Worm (Caenorhabditis elegans) whole organism, mixed stage, embryonic: ENCODE data around the gene C49G7.12.

Source experiments
- M03D4.4 ChIP-seq: sonication (generic microtip); optimal IDR thresholded peaks from 2 replicates; lab custom pipeline; 2017; ENCODE audit warnings: mild to moderate bottlenecking, missing genetic modification characterization, missing compliant biosample characterization
- bed-3 ChIP-seq: fragments of 200-800 bp; sonication (Bioruptor generic); optimal IDR thresholded peaks from 3 replicates; lab custom pipeline; 2018; ENCODE audit warnings: mild to moderate bottlenecking, missing genetic modification characterization, moderate library complexity, missing compliant biosample characterization
- blmp-1 ChIP-seq: fragments of 150-350 bp; optimal IDR thresholded peaks from 2 replicates; lab custom pipeline; 2014; ENCODE audit warnings: missing biosample characterization, missing genetic modification characterization
- ceh-39 ChIP-seq: fragments of 150-350 bp; optimal IDR thresholded peaks from 2 replicates; lab custom pipeline; 2014; ENCODE audit warnings: missing biosample characterization, missing genetic modification characterization
- ceh-43 ChIP-seq: fragments of 200-800 bp; sonication (Bioruptor generic); optimal IDR thresholded peaks from 2 replicates; lab custom pipeline; 2018; ENCODE audit warnings: mild to moderate bottlenecking, missing genetic modification characterization, moderate library complexity, missing compliant biosample characterization
- ceh-83 ChIP-seq: fragments of 200-800 bp; sonication (Bioruptor generic); optimal IDR thresholded peaks from 2 replicates; lab custom pipeline; 2018; ENCODE audit warnings: mild to moderate bottlenecking, missing genetic modification characterization, missing compliant biosample characterization
- ces-1 ChIP-seq: fragments of 150-350 bp; optimal IDR thresholded peaks from 2 replicates; lab custom pipeline; 2014; ENCODE audit warnings: missing biosample characterization, missing genetic modification reagents, missing genetic modification characterization
- cnd-1 ChIP-seq: fragments of 200-800 bp; sonication (Bioruptor generic); optimal IDR thresholded peaks from 2 replicates; lab custom pipeline; 2018; ENCODE audit warnings: mild to moderate bottlenecking, missing genetic modification characterization, missing compliant biosample characterization
- drap-1 ChIP-seq: fragments of 200-800 bp; sonication (Bioruptor generic); optimal IDR thresholded peaks from 3 replicates; lab custom pipeline; 2018; ENCODE audit warnings: mild to moderate bottlenecking, missing genetic modification characterization, missing compliant biosample characterization
- elt-1 ChIP-seq: sonication (generic microtip); optimal IDR thresholded peaks from 2 replicates; lab custom pipeline; 2017; ENCODE audit warnings: missing genetic modification characterization, mild to moderate bottlenecking, missing compliant biosample characterization, antibody characterized with exemption, moderate library complexity, borderline replicate concordance; ENCODE audit not compliant: insufficient read depth
- flh-1 ChIP-seq: fragments of 200-800 bp; sonication (Bioruptor generic); optimal IDR thresholded peaks from 2 replicates; lab custom pipeline; 2018; ENCODE audit warnings: mild to moderate bottlenecking, missing genetic modification characterization, moderate library complexity, missing compliant biosample characterization
- hlh-1 ChIP-seq: fragments of 150-350 bp; optimal IDR thresholded peaks from 2 replicates; lab custom pipeline; 2014; ENCODE audit warnings: missing biosample characterization, missing genetic modification reagents, missing genetic modification characterization
- lin-13 ChIP-seq: fragments of 150-350 bp; optimal IDR thresholded peaks from 2 replicates; lab custom pipeline; 2014; ENCODE audit warnings: missing biosample characterization, missing genetic modification characterization
- lin-32 ChIP-seq: fragments of 200-800 bp; sonication (Bioruptor generic); optimal IDR thresholded peaks from 2 replicates; lab custom pipeline; 2018; ENCODE audit warnings: mild to moderate bottlenecking, missing genetic modification characterization, missing compliant biosample characterization
- lsy-2 ChIP-seq: fragments of 150-350 bp; optimal IDR thresholded peaks from 2 replicates; lab custom pipeline; 2014; ENCODE audit warnings: missing biosample characterization, missing genetic modification characterization
- mab-5 ChIP-seq: fragments of 150-350 bp; optimal IDR thresholded peaks from 2 replicates; lab custom pipeline; 2014; ENCODE audit warnings: missing biosample characterization, missing genetic modification characterization
- mep-1 ChIP-seq: fragments of 150-350 bp; optimal IDR thresholded peaks from 2 replicates; lab custom pipeline; 2017; ENCODE audit warnings: missing biosample characterization, missing genetic modification reagents, missing genetic modification characterization, inconsistent platforms
- mls-2 ChIP-seq: sonication (generic microtip); optimal IDR thresholded peaks from 2 replicates; lab custom pipeline; 2016; ENCODE audit warnings: mild to moderate bottlenecking, missing genetic modification characterization, moderate library complexity, missing compliant biosample characterization
- nhr-12 ChIP-seq: fragments of 150-350 bp; optimal IDR thresholded peaks from 2 replicates; lab custom pipeline; 2014; ENCODE audit warnings: missing biosample characterization, missing genetic modification characterization
- nhr-2 ChIP-seq: fragments of 150-350 bp; optimal IDR thresholded peaks from 2 replicates; lab custom pipeline; 2014; ENCODE audit warnings: missing biosample characterization, missing genetic modification characterization
- nhr-237 ChIP-seq: fragments of 150-350 bp; optimal IDR thresholded peaks from 2 replicates; lab custom pipeline; 2014; ENCODE audit warnings: missing biosample characterization, missing genetic modification characterization
- nhr-28 ChIP-seq: fragments of 150-350 bp; optimal IDR thresholded peaks from 2 replicates; lab custom pipeline; 2014; ENCODE audit warnings: missing biosample characterization, missing genetic modification characterization
- nhr-76 ChIP-seq: sonication (generic microtip); optimal IDR thresholded peaks from 2 replicates; lab custom pipeline; 2017; ENCODE audit warnings: missing biosample characterization, missing genetic modification characterization
- pha-4 ChIP-seq: fragments of 150-350 bp; optimal IDR thresholded peaks from 2 replicates; lab custom pipeline; 2018; ENCODE audit warnings: missing biosample characterization, missing genetic modification reagents, missing genetic modification characterization
- sem-2 ChIP-seq: fragments of 200-800 bp; sonication (Bioruptor generic); optimal IDR thresholded peaks from 2 replicates; lab custom pipeline; 2018; ENCODE audit warnings: mild to moderate bottlenecking, missing genetic modification characterization, missing compliant biosample characterization
- snpc-4 ChIP-seq: fragments of 150-350 bp; optimal IDR thresholded peaks from 2 replicates; lab custom pipeline; 2014; ENCODE audit warnings: missing biosample characterization, missing genetic modification characterization
- sptf-1 ChIP-seq: sonication (generic microtip); optimal IDR thresholded peaks from 2 replicates; lab custom pipeline; 2017; ENCODE audit warnings: mild to moderate bottlenecking, missing genetic modification characterization, moderate library complexity, missing compliant biosample characterization
- tbx-8 ChIP-seq: fragments of 200-800 bp; sonication (Bioruptor generic); optimal IDR thresholded peaks from 2 replicates; lab custom pipeline; 2018; ENCODE audit warnings: mild to moderate bottlenecking, missing genetic modification characterization, moderate library complexity, missing compliant biosample characterization
- unc-120 ChIP-seq: sonication (generic microtip); optimal IDR thresholded peaks from 2 replicates; lab custom pipeline; 2017; ENCODE audit warnings: missing genetic modification characterization, missing compliant biosample characterization; ENCODE audit not compliant: poor library complexity, severe bottlenecking
- unc-39 ChIP-seq: fragments of 150-350 bp; optimal IDR thresholded peaks from 2 replicates; lab custom pipeline; 2014; ENCODE audit warnings: missing biosample characterization, missing genetic modification characterization
- ztf-11 ChIP-seq: fragments of 150-350 bp; optimal IDR thresholded peaks from 2 replicates; lab custom pipeline; 2014; ENCODE audit warnings: missing biosample characterization, missing genetic modification characterization

C49G7.12 gene

ce11 chrV:4004577-4004976 is 33.6 kb upstream of the C49G7.12 start:
- TF ChIP-seq tbx-8 (GFP tag; lab: Kevin White, UChicago) (no peak), lin-13 (tag; lab: Kevin White, UChicago) (no peak), mep-1 (tag; lab: Kevin White, UChicago) (no peak), ceh-43 (GFP tag; lab: Kevin White, UChicago) (no peak), cnd-1 (tag; lab: Kevin White, UChicago) (no peak), nhr-76 (tag; lab: Kevin White, UChicago) (no peak), elt-1 (tag; lab: Kevin White, UChicago) (no peak), pha-4 (tag; lab: Kevin White, UChicago) (no peak), drap-1 (GFP tag; lab: Kevin White, UChicago) (no peak), lsy-2 (tag; lab: Kevin White, UChicago) (no peak), ceh-83 (GFP tag; lab: Kevin White, UChicago) (no peak), flh-1 (GFP tag; lab: Kevin White, UChicago) (no peak), M03D4.4 (tag; lab: Kevin White, UChicago) (no peak), nhr-237 (tag; lab: Kevin White, UChicago) (no peak), unc-120 (no peak), nhr-2 (tag; lab: Kevin White, UChicago) (no peak), hlh-1 (tag; lab: Kevin White, UChicago) (no peak), sem-2 (no peak), ces-1 (GFP tag; lab: Kevin White, UChicago) (no peak), ztf-11 (tag; lab: Kevin White, UChicago) (no peak)

DNA sequence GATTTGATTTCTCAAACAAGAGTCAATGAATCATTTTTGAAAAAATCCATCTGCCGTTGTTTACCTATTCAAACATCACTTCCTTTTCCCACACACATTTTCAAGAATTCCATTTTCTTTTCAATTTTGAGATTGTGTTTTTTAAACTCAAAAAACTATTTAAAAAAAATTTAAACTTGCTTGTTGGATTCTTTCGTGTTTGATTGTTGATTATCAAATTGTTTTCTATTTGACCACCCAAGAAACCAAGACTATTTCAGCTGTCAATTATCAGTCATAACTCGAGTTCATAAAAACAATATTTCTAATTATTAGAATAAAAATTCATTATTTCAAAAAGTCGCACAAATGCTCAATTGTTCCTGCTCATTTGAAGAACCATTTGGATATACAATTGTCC is 33.0 kb upstream of the C49G7.12 start, which contains the start of gene srh-8:
TSS of gene srh-8 (plus strand) at position 301 of the 400 bp plus-strand sequence.
- TF ChIP-seq unc-120 (no peak), lsy-2 (tag; lab: Kevin White, UChicago) (no peak), ztf-11 (tag; lab: Kevin White, UChicago) (no peak), lin-13 (tag; lab: Kevin White, UChicago) (no peak), flh-1 (GFP tag; lab: Kevin White, UChicago) (no peak)

DNA sequence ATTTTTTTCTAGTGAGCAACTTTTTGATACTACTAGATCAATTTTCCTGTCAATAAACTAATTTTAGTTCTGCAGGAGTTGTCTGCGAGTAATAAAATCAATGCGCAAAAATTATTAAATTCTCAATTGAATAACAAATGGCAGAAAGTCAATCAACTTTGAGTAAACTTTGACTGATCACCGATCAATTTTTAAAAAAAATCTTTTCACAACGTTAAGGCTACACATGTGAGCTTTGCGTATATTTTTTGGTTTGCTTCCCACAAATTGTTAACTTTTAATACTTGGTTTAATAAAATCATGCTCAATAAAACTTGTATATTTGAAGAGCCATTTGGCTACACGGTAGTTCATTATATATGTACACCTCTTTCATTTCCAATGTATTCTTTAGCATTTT is 30.3 kb upstream of the C49G7.12 start, which contains the start of gene srh-7:
TSS of gene srh-7 (plus strand) at position 301 of the 400 bp plus-strand sequence.
- TF ChIP-seq nhr-76 (tag; lab: Kevin White, UChicago) (no peak), mls-2 (tag; lab: Kevin White, UChicago) (no peak), blmp-1 (tag; lab: Kevin White, UChicago) (no peak), elt-1 (tag; lab: Kevin White, UChicago) (no peak), ceh-39 (tag; lab: Kevin White, UChicago) (no peak), lin-32 (GFP tag; lab: Kevin White, UChicago) (no peak)

ce11 chrV:4010170-4010569 is 28.0 kb upstream of the C49G7.12 start, which contains the start of gene srh-4:
TSS of gene srh-4 (plus strand) at chrV:4010470.
- TF ChIP-seq lin-13 (tag; lab: Kevin White, UChicago) (no peak), nhr-12 (tag; lab: Kevin White, UChicago) (no peak), blmp-1 (tag; lab: Kevin White, UChicago) (no peak), ceh-39 (tag; lab: Kevin White, UChicago) (no peak), nhr-28 (tag; lab: Kevin White, UChicago) (no peak), lsy-2 (tag; lab: Kevin White, UChicago) (no peak), mls-2 (tag; lab: Kevin White, UChicago) (no peak), ces-1 (GFP tag; lab: Kevin White, UChicago) (no peak), nhr-2 (tag; lab: Kevin White, UChicago) (no peak), pha-4 (tag; lab: Kevin White, UChicago) (no peak)
- TF ChIP-seq, all 35 proteins: peak for 0

ce11 chrV:4016780-4017179 is 21.4 kb upstream of the C49G7.12 start, which contains the start of gene srw-89:
TSS of gene srw-89 (plus strand) at chrV:4017080.
- TF ChIP-seq bed-3 (GFP tag; lab: Kevin White, UChicago) (no peak), mab-5 (tag; lab: Kevin White, UChicago) (no peak), unc-39 (tag; lab: Kevin White, UChicago) (no peak), snpc-4 (tag; lab: Kevin White, UChicago) (no peak), hlh-1 (tag; lab: Kevin White, UChicago) (no peak), lin-13 (tag; lab: Kevin White, UChicago) (no peak), unc-120 (no peak), sptf-1 (tag; lab: Kevin White, UChicago) (no peak), mep-1 (tag; lab: Kevin White, UChicago) (no peak), ceh-43 (GFP tag; lab: Kevin White, UChicago) (no peak), flh-1 (GFP tag; lab: Kevin White, UChicago) (no peak), lin-32 (GFP tag; lab: Kevin White, UChicago) (no peak), nhr-28 (tag; lab: Kevin White, UChicago) (no peak), drap-1 (GFP tag; lab: Kevin White, UChicago) (no peak), blmp-1 (tag; lab: Kevin White, UChicago) (no peak), nhr-12 (tag; lab: Kevin White, UChicago) (no peak), ztf-11 (tag; lab: Kevin White, UChicago) (no peak)
